Worm (Caenorhabditis elegans) whole organism, L1 larva: ENCODE data around the gene lrr-1.

ENCODE experiments used
- C04F5.9 ChIP-seq: sonication (generic microtip); optimal IDR thresholded peaks from 2 replicates; lab custom pipeline; 2016; ENCODE audit warnings: missing genetic modification characterization, missing compliant biosample characterization
- C16A3.4 ChIP-seq: fragments of 150-350 bp; optimal IDR thresholded peaks from 2 replicates; lab custom pipeline; 2014; ENCODE audit warnings: missing biosample characterization, missing genetic modification characterization
- Y116A8C.19 ChIP-seq: sonication (generic microtip); optimal IDR thresholded peaks from 2 replicates; lab custom pipeline; 2016; ENCODE audit warnings: missing compliant biosample characterization, missing genetic modification characterization, borderline replicate concordance
- aly-2 ChIP-seq: fragments of 150-350 bp; optimal IDR thresholded peaks from 2 replicates; lab custom pipeline; 2014; ENCODE audit warnings: missing biosample characterization, missing genetic modification characterization
- ama-1 ChIP-seq: fragments of 150-350 bp; optimal IDR thresholded peaks from 2 replicates; lab custom pipeline; 2014
- blmp-1 ChIP-seq: fragments of 150-350 bp; optimal IDR thresholded peaks from 2 replicates; lab custom pipeline; 2014; ENCODE audit warnings: missing biosample characterization, missing genetic modification characterization
- ceh-8 ChIP-seq: fragments of 200-800 bp; sonication (Bioruptor generic); optimal IDR thresholded peaks from 2 replicates; lab custom pipeline; 2018; ENCODE audit warnings: mild to moderate bottlenecking, missing genetic modification characterization, moderate library complexity, missing compliant biosample characterization
- ceh-90 ChIP-seq: sonication (generic microtip); optimal IDR thresholded peaks from 2 replicates; lab custom pipeline; 2016; ENCODE audit warnings: missing genetic modification characterization, missing compliant biosample characterization
- ces-1 ChIP-seq: fragments of 150-350 bp; optimal IDR thresholded peaks from 2 replicates; lab custom pipeline; 2014; ENCODE audit warnings: missing biosample characterization, missing genetic modification reagents, missing genetic modification characterization
- dpl-1 ChIP-seq, 3 experiments: fragments of 150-350 bp in 2 of 3; sonication (generic microtip) in 1 of 3; optimal IDR thresholded peaks; 2 replicates each; lab custom pipeline; 2014 to 2017; ENCODE audit warnings: missing biosample characterization in 3 of 3, missing genetic modification characterization in 3 of 3, missing genetic modification reagents in 3 of 3
- efl-1 ChIP-seq, 4 experiments: fragments of 150-350 bp; optimal IDR thresholded peaks in 3 of 4; peaks in 1 of 4; 1 replicate in 1 of 4; 2 replicates in 3 of 4; lab custom pipeline; 2014; ENCODE audit warnings: missing biosample characterization in 2 of 4, missing genetic modification characterization in 2 of 4, missing genetic modification reagents in 2 of 4
- egl-13 ChIP-seq: sonication (generic microtip); optimal IDR thresholded peaks from 2 replicates; lab custom pipeline; 2016; ENCODE audit warnings: missing genotype, missing genetic modification reagents, missing genetic modification characterization, missing compliant biosample characterization
- elt-2 ChIP-seq: sonication (generic microtip); optimal IDR thresholded peaks from 2 replicates; lab custom pipeline; 2016; ENCODE audit warnings: missing genetic modification characterization, mild to moderate bottlenecking, inconsistent platforms, missing compliant biosample characterization, missing genetic modification reagents
- ets-5 ChIP-seq: fragments of 200-800 bp; sonication (Bioruptor generic); IDR thresholded peaks from 2 replicates; pipeline ENCODE4 v1.3.6; 2022; ENCODE audit warnings: missing genetic modification characterization, missing compliant biosample characterization
- fkh-10 ChIP-seq: sonication (generic microtip); optimal IDR thresholded peaks from 2 replicates; lab custom pipeline; 2017; ENCODE audit warnings: missing biosample characterization, missing genetic modification reagents, missing genetic modification characterization
- fkh-4 ChIP-seq: sonication (generic microtip); optimal IDR thresholded peaks from 2 replicates; lab custom pipeline; 2016; ENCODE audit warnings: missing compliant biosample characterization, missing genetic modification characterization, borderline replicate concordance
- fkh-8 ChIP-seq: sonication (generic microtip); optimal IDR thresholded peaks from 2 replicates; lab custom pipeline; 2016; ENCODE audit warnings: mild to moderate bottlenecking, missing genetic modification characterization, missing compliant biosample characterization
- hlh-4 ChIP-seq: sonication (generic microtip); optimal IDR thresholded peaks from 2 replicates; lab custom pipeline; 2016; ENCODE audit warnings: mild to moderate bottlenecking, missing genetic modification characterization, missing compliant biosample characterization
- irx-1 ChIP-seq: sonication (generic microtip); optimal IDR thresholded peaks from 2 replicates; lab custom pipeline; 2016; ENCODE audit warnings: missing genetic modification characterization, missing compliant biosample characterization
- isw-1 ChIP-seq: fragments of 200-800 bp; sonication (Bioruptor generic); IDR thresholded peaks from 2 replicates; pipeline ENCODE4 v1.3.6; 2022; ENCODE audit warnings: missing genetic modification characterization, missing compliant biosample characterization
- lin-14 ChIP-seq: fragments of 200-800 bp; sonication (Bioruptor generic); optimal IDR thresholded peaks from 2 replicates; lab custom pipeline; 2018; ENCODE audit warnings: mild to moderate bottlenecking, missing genetic modification characterization, moderate library complexity, missing compliant biosample characterization
- lin-35 ChIP-seq, 2 experiments: fragments of 150-350 bp; optimal IDR thresholded peaks; 2 replicates each; lab custom pipeline; 2014; ENCODE audit warnings: missing biosample characterization in 2 of 2, missing genetic modification characterization in 2 of 2, missing genetic modification reagents in 2 of 2
- lin-39 ChIP-seq: fragments of 150-350 bp; optimal IDR thresholded peaks from 2 replicates; lab custom pipeline; 2014; ENCODE audit warnings: missing biosample characterization, missing genetic modification reagents, missing genetic modification characterization
- lsy-2 ChIP-seq, 2 experiments: fragments of 150-350 bp; optimal IDR thresholded peaks; 2 replicates each; lab custom pipeline; 2014; ENCODE audit warnings: missing biosample characterization in 2 of 2, missing genetic modification characterization in 2 of 2
- mdl-1 ChIP-seq, 2 experiments: fragments of 150-350 bp; optimal IDR thresholded peaks; 2 replicates each; lab custom pipeline; 2014 to 2017; ENCODE audit warnings: missing biosample characterization in 2 of 2, missing genetic modification characterization in 2 of 2, inconsistent platforms in 1 of 2
- mef-2 ChIP-seq: fragments of 150-350 bp; optimal IDR thresholded peaks from 2 replicates; lab custom pipeline; 2014; ENCODE audit warnings: missing biosample characterization, missing genetic modification characterization
- mep-1 ChIP-seq: fragments of 150-350 bp; optimal IDR thresholded peaks from 2 replicates; lab custom pipeline; 2014; ENCODE audit warnings: missing biosample characterization, missing genetic modification characterization
- nhr-28 ChIP-seq: fragments of 150-350 bp; optimal IDR thresholded peaks from 2 replicates; lab custom pipeline; 2014; ENCODE audit warnings: missing biosample characterization, missing genetic modification characterization
- nhr-47 ChIP-seq: sonication (generic microtip); optimal IDR thresholded peaks from 2 replicates; lab custom pipeline; 2016; ENCODE audit warnings: mild to moderate bottlenecking, missing genetic modification characterization, moderate library complexity, missing compliant biosample characterization
- nhr-71 ChIP-seq: sonication (generic microtip); optimal IDR thresholded peaks from 2 replicates; lab custom pipeline; 2016; ENCODE audit warnings: mild to moderate bottlenecking, missing genetic modification characterization, moderate library complexity, missing compliant biosample characterization
- nhr-76 ChIP-seq: sonication (generic microtip); optimal IDR thresholded peaks from 2 replicates; lab custom pipeline; 2017; ENCODE audit warnings: missing biosample characterization, missing genetic modification characterization
- nhr-85 ChIP-seq: sonication (generic microtip); peaks from one replicate; lab custom pipeline; 2016; ENCODE audit warnings: missing genetic modification characterization, inconsistent platforms, missing compliant biosample characterization
- nhr-90 ChIP-seq: sonication (generic microtip); optimal IDR thresholded peaks from 2 replicates; lab custom pipeline; 2016; ENCODE audit warnings: mild to moderate bottlenecking, missing genetic modification characterization, missing compliant biosample characterization; ENCODE audit not compliant: poor library complexity
- rnt-1 ChIP-seq: sonication (generic microtip); optimal IDR thresholded peaks from 2 replicates; lab custom pipeline; 2016; ENCODE audit warnings: mild to moderate bottlenecking, missing genetic modification characterization, moderate library complexity, missing compliant biosample characterization
- skn-1 ChIP-seq: fragments of 150-350 bp; optimal IDR thresholded peaks from 2 replicates; lab custom pipeline; 2014; ENCODE audit warnings: missing biosample characterization, missing genetic modification characterization
- snu-23 ChIP-seq: sonication (generic microtip); optimal IDR thresholded peaks from 2 replicates; lab custom pipeline; 2016; ENCODE audit warnings: missing genetic modification characterization, missing compliant biosample characterization
- sup-37 ChIP-seq: fragments of 200-800 bp; sonication (Bioruptor generic); optimal IDR thresholded peaks from 2 replicates; lab custom pipeline; 2018; ENCODE audit warnings: mild to moderate bottlenecking, missing genetic modification characterization, missing compliant biosample characterization
- unc-86 ChIP-seq: sonication (generic microtip); optimal IDR thresholded peaks from 2 replicates; lab custom pipeline; 2016; ENCODE audit warnings: missing genetic modification characterization, missing compliant biosample characterization
- zip-4 ChIP-seq: fragments of 200-800 bp; sonication (Bioruptor generic); optimal IDR thresholded peaks from 2 replicates; lab custom pipeline; 2018; ENCODE audit warnings: mild to moderate bottlenecking, missing genetic modification characterization, moderate library complexity, missing compliant biosample characterization
- ztf-4 ChIP-seq: fragments of 150-350 bp; optimal IDR thresholded peaks from 2 replicates; lab custom pipeline; 2014; ENCODE audit warnings: missing biosample characterization, missing genetic modification characterization

Gene lrr-1

ce11 chrII:5048185-5048795 is 12.1 kb upstream of the lrr-1 start (continued):
- TF ChIP-seq nhr-28 (tag; lab: Kevin White, UChicago) (no peak), egl-13 (tag; lab: Kevin White, UChicago) (no peak), ceh-8 (GFP tag; lab: Kevin White, UChicago) (no peak), rnt-1 (tag; lab: Kevin White, UChicago) (no peak), mdl-1 (tag; optimal IDR thresholded peaks at IDR 0.05; lab: Kevin White, UChicago) (no peak), Y116A8C.19 (tag; lab: Kevin White, UChicago) (no peak), isw-1 (GFP tag; lab: Robert Waterston, UW) (no peak), mef-2 (no peak), nhr-76 (tag; lab: Kevin White, UChicago) (no peak), dpl-1 (GFP tag; optimal IDR thresholded peaks at IDR 0.05; lab: Kevin White, UChicago) (no peak), ztf-4 (tag; lab: Kevin White, UChicago) (no peak), mep-1 (peak; percentile 4), nhr-71 (tag; lab: Kevin White, UChicago) (peak; percentile 23), zip-4 (GFP tag; lab: Kevin White, UChicago) (no peak), skn-1 (tag; lab: Kevin White, UChicago) (no peak), ceh-90 (tag; lab: Kevin White, UChicago) (no peak)
- TF ChIP-seq, all 84 proteins: peak for 9

- no peak for TF ChIP-seq fkh-4 (tag; lab: Kevin White, UChicago)
- no peak for TF ChIP-seq elt-2 (tag; lab: Kevin White, UChicago)
- TF ChIP-seq hlh-4 (tag; lab: Kevin White, UChicago): no peak
- TF ChIP-seq sup-37: no peak
- TF ChIP-seq mep-1: peak; percentile 44
- TF ChIP-seq blmp-1 (tag; lab: Kevin White, UChicago): peak; percentile 29
- TF ChIP-seq snu-23 (GFP tag; lab: Kevin White, UChicago): peak; percentile 37
- peak; percentile 38 for TF ChIP-seq rnt-1 (tag; lab: Kevin White, UChicago)
- TF ChIP-seq nhr-28 (tag; lab: Kevin White, UChicago): no peak
- TF ChIP-seq nhr-47 (tag; lab: Kevin White, UChicago): no peak
- peak; percentile 15 for TF ChIP-seq skn-1 (tag; lab: Kevin White, UChicago)
- TF ChIP-seq lin-14 (GFP tag; lab: Kevin White, UChicago): peak; percentile 59
- peak; percentile 57 for TF ChIP-seq nhr-85 (tag; lab: Kevin White, UChicago)
- peak; percentile 16 to 51 for TF ChIP-seq efl-1 (optimal IDR thresholded peaks at IDR 0.05; lab: Kevin White, UChicago)
- peak; percentile 10 to 86 for TF ChIP-seq efl-1 (GFP tag; optimal IDR thresholded peaks at IDR 0.05 in 1 of 2; lab: Kevin White, UChicago)
- TF ChIP-seq C04F5.9 (tag; lab: Kevin White, UChicago): no peak
- TF ChIP-seq mdl-1 (tag; optimal IDR thresholded peaks at IDR 0.05; lab: Kevin White, UChicago): peak in 1 of 2 experiments; percentile 6
- peak in 1 of 2 experiments; percentile 29 for TF ChIP-seq lsy-2 (tag; optimal IDR thresholded peaks at IDR 0.05; lab: Kevin White, UChicago)
- no peak for TF ChIP-seq ama-1
- peak; percentile 12 to 14 for TF ChIP-seq lin-35 (GFP tag; optimal IDR thresholded peaks at IDR 0.05; lab: Kevin White, UChicago)
- TF ChIP-seq, all 84 proteins: peak for 11
These were observed 11.0 kb upstream of the lrr-1 start for ce11 chrII:5047279-5047678.

ce11 chrII:5046209-5047200 is 10.3 kb upstream of the lrr-1 start:
- TF ChIP-seq aly-2: no peak
- no peak for TF ChIP-seq irx-1 (tag; lab: Kevin White, UChicago)
- no peak for TF ChIP-seq fkh-8 (tag; lab: Kevin White, UChicago)
- no peak for TF ChIP-seq nhr-90
- no peak for TF ChIP-seq lin-39 (tag; lab: Kevin White, UChicago)
- TF ChIP-seq elt-2 (tag; lab: Kevin White, UChicago): no peak
- TF ChIP-seq C16A3.4: no peak
- peak; percentile 87 for TF ChIP-seq fkh-10
- no peak for TF ChIP-seq ets-5 (GFP tag; lab: Robert Waterston, UW)
- TF ChIP-seq lin-14 (GFP tag; lab: Kevin White, UChicago): peak; percentile 58
- TF ChIP-seq Y116A8C.19 (tag; lab: Kevin White, UChicago): no peak
- TF ChIP-seq unc-86 (tag; lab: Kevin White, UChicago): no peak
- no peak for TF ChIP-seq ces-1
